Fruit fly (Drosophila melanogaster): ENCODE results near the gene CG42759.

dm6 chr3R:10138900-10139299 lies 4.0 kb upstream of the CG42759 start:
- TF ChIP-seq CG14655 (GFP tag; optimal IDR thresholded peaks at IDR 0.05) (no peak), CG13204 (GFP tag; optimal IDR thresholded peaks at IDR 0.05) (no peak), gl (tag; optimal IDR thresholded peaks at IDR 0.05) (no peak), fd96Ca (GFP tag; IDR thresholded peaks at IDR 0.05) (no peak), Ets98B (GFP tag; IDR thresholded peaks at IDR 0.05) (no peak), CG8301 (tag; optimal IDR thresholded peaks at IDR 0.05) (no peak), D1 (tag; optimal IDR thresholded peaks at IDR 0.05) (no peak), CG12605 (GFP tag; IDR thresholded peaks at IDR 0.05) (no peak), CG32121 (GFP tag; IDR thresholded peaks at IDR 0.05) (no peak), Pif1B (GFP tag; optimal IDR thresholded peaks at IDR 0.05) (no peak), CG17806 (tag; optimal IDR thresholded peaks at IDR 0.05) (no peak), Pif1A (GFP tag; optimal IDR thresholded peaks at IDR 0.05) (no peak), CG8159 (tag; optimal IDR thresholded peaks at IDR 0.05) (no peak)
